Fruit fly (Drosophila melanogaster): ENCODE results near the gene CG43880.

CG43880 gene

DNA sequence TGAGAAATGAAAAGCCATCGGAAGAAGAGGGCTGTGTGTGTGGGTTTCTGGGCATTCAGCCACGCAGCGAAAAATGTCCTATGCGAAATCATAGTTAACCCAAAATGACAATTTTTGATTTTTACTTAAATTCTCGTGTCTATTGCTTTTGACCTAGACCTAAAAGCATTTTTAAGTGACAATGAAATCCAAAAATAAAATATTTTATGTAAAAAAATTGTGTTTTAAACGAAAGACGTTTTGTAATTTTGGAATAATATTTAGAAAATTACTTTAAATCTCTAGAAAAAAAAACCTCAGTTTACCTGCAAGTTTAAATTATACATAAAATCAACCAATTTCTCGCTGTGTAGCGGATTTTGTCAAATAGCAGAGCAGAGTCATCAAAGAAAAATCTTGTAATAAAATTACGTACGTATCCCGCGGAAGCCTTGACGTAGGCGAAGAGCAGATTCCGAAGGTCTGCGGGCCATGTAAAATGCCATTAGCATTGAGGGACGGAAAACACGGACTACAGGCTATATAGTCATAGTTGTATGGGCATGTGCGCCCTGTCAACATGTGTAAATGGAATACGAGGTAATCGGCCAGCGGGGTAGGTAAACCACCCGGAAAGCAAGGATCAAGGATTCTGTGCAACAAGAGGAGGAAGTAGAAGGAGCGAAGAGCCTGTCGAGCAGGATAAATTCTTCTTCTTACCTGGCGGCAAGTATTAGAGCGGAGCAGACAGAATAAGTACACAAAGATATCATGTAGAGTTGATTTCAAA is 36.2 kb downstream of the CG43880 start:
- TF ChIP-seq usp (GFP tag; optimal IDR thresholded peaks at IDR 0.05) = no peak

dm6 chr3L:7904560-7904959 is 41.6 kb downstream of the CG43880 start:
- TF ChIP-seq pan (optimal IDR thresholded peaks at IDR 0.05) = no peak
- TF ChIP-seq psq (optimal IDR thresholded peaks at IDR 0.05) = no peak
- TF ChIP-seq usp (GFP tag; optimal IDR thresholded peaks at IDR 0.05) = no peak
- TF ChIP-seq CG8478 (optimal IDR thresholded peaks at IDR 0.05) = no peak
- no peak for TF ChIP-seq EcR (GFP tag; optimal IDR thresholded peaks at IDR 0.05)
- TF ChIP-seq Dll (optimal IDR thresholded peaks at IDR 0.05) = no peak

DNA sequence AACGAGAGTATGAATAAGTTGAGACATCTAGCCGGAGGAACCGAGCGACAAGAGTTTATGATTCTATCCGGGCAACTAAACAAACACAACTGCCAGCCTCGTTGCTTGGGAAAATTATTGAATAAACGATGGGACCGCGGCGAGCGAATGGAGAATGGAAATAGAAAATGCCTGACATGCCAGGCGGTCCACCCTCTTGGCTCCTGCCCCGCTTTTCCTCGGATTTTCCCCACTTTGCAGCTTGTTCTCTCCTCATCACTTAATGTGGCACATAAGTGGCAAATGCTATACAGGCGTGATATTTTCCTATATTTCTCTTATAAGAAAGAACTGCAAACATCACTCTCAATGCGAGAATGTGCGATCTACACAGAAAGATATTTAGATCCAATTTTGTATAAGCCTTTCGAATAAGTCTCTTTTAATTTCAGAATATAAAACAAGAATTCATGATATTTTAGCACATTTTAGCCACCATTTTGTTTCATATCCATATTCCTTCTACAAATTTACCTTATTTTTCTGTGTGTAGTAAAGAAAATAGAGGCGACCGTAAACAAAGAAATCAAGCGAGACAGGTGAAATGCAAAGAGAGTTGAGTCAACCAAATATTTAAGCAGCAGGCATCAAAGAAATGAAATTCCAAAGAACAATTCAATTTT is 42.5 kb downstream of the CG43880 start:
- no peak for TF ChIP-seq EcR (GFP tag; optimal IDR thresholded peaks at IDR 0.05)
- TF ChIP-seq psq (optimal IDR thresholded peaks at IDR 0.05) = no peak
- no peak for TF ChIP-seq Dll (optimal IDR thresholded peaks at IDR 0.05)
- TF ChIP-seq pan (optimal IDR thresholded peaks at IDR 0.05) = no peak
- TF ChIP-seq usp (GFP tag; optimal IDR thresholded peaks at IDR 0.05) = no peak
- TF ChIP-seq CG8478 (optimal IDR thresholded peaks at IDR 0.05) = no peak

Data from whole organism.